Worm (Caenorhabditis elegans) whole organism, midembryonic: ENCODE data around the gene tmed-1.

Experiments
- T22C8.4 ChIP-seq: fragments of 200-800 bp; sonication (Bioruptor generic); IDR thresholded peaks from 2 replicates; pipeline ENCODE4 v1.3.6; 2022; ENCODE audit warnings: missing genetic modification characterization, missing compliant biosample characterization
- cog-1 ChIP-seq: sonication (generic microtip); optimal IDR thresholded peaks from 2 replicates; lab custom pipeline; 2016; ENCODE audit warnings: missing genetic modification characterization, missing compliant biosample characterization
- flt-1 ChIP-seq: fragments of 200-800 bp; sonication (Bioruptor generic); IDR thresholded peaks from 2 replicates; pipeline ENCODE4 v1.3.6; 2022; ENCODE audit warnings: missing genetic modification characterization, missing compliant biosample characterization
- klf-2 ChIP-seq: fragments of 200-800 bp; sonication (Bioruptor generic); conservative IDR thresholded peaks from 2 replicates; pipeline ENCODE4 v1.3.6; 2022; ENCODE audit warnings: missing genetic modification reagents, missing genetic modification characterization, missing compliant biosample characterization
- med-1 ChIP-seq: sonication (generic microtip); optimal IDR thresholded peaks from 2 replicates; lab custom pipeline; 2017; ENCODE audit warnings: missing genetic modification characterization, mild to moderate bottlenecking, missing compliant biosample characterization, antibody characterized with exemption, missing genetic modification reagents; ENCODE audit not compliant: insufficient read depth
- ref-1 ChIP-seq: fragments of 200-800 bp; sonication (Bioruptor generic); conservative IDR thresholded peaks from 2 replicates; pipeline ENCODE4 v1.3.6; 2022; ENCODE audit warnings: missing genetic modification reagents, missing genetic modification characterization, missing compliant biosample characterization
- tab-1 ChIP-seq: fragments of 200-800 bp; sonication (Bioruptor generic); IDR thresholded peaks from 2 replicates; pipeline ENCODE4 v1.3.6; 2022; ENCODE audit warnings: missing genetic modification characterization, missing compliant biosample characterization
- ztf-23 ChIP-seq: fragments of 200-800 bp; sonication (Bioruptor generic); IDR thresholded peaks from 2 replicates; pipeline ENCODE4 v1.3.6; 2022; ENCODE audit warnings: missing genetic modification reagents, missing genetic modification characterization, missing compliant biosample characterization
- ztf-29 ChIP-seq: fragments of 200-800 bp; sonication (Bioruptor generic); IDR thresholded peaks from 2 replicates; pipeline ENCODE4 v1.3.6; 2022; ENCODE audit warnings: missing genetic modification reagents, missing genetic modification characterization, missing compliant biosample characterization

The tmed-1 gene

DNA sequence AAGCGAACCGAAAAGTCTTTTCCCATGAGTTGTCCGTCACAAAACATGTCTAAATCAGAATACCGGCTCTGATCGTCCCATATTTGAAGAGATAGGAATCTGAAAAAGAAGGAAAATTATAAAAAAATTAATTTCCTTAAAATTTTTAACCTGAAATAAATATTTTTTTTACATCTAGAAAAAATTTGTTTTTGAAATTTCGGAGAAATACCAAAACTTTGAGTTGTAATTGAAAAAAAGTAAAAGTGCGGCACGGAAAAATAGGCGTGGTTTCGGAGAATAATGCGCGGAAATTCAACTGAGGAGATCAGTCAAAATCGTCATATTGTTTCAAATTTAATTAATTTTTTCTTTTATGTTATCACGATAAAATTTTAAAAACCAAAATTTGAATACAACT is 11.6 kb upstream of the tmed-1 start, which contains the start of gene F11A10.6:
F11A10.6 (minus strand) TSS at position 101 of the 400 bp plus-strand sequence.
- TF ChIP-seq T22C8.4 (GFP tag; lab: Robert Waterston, UW) (no peak), med-1 (GFP tag; lab: Kevin White, UChicago) (no peak), tab-1 (GFP tag; lab: Robert Waterston, UW) (no peak)

DNA sequence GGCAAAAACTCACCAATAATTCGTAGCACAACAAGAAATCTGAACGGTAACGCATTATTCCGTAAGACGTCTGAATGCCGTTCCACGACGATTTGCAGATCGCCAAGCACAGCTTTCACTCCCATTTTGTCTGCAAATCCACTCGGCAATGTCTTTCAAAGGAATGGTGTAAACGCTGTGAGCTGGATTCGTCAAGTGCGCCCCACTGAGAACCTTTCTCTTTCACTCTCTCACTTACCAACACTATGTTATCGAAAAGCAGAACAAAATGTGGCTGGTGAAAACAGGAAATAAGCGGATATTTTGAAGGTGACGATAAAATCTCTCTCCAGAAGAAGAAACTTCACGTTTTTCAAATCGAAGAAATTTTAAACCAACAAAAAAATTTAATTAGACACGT is 10.9 kb upstream of the tmed-1 start:
- TF ChIP-seq T22C8.4 (GFP tag; lab: Robert Waterston, UW) (no peak), tab-1 (GFP tag; lab: Robert Waterston, UW) (no peak), klf-2 (GFP tag; lab: Robert Waterston, UW) (no peak), flt-1 (no peak), med-1 (GFP tag; lab: Kevin White, UChicago) (no peak), ref-1 (no peak), ztf-29 (GFP tag; lab: Robert Waterston, UW) (no peak), ztf-23 (GFP tag; lab: Robert Waterston, UW) (no peak), cog-1 (no peak)

DNA sequence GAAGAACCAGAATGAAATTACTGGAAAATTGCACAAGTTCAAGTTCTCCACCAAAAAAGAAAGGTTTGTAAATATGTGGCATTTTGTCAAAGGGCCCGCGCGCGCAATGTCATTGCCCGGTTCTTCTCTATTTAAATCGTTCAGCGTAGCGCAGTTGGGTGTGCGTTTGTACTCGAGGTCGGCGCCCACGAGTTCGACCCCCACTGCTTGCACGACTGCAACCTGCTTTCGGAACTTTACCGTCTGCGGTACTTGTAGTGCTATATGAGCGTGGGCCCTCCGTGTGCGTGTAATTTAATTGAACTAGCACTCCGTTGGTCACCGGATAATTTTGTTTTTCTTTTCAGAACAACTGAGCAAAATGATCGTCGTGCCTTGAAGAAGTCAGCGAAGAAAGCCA is 8.5 kb upstream of the tmed-1 start:
- TF ChIP-seq tab-1 (GFP tag; lab: Robert Waterston, UW) (peak; percentile 84), ztf-23 (GFP tag; lab: Robert Waterston, UW) (peak; percentile 77), ztf-29 (GFP tag; lab: Robert Waterston, UW) (peak; percentile 67), ref-1 (peak; percentile 56; the same call in 1 of the 2 replicates), med-1 (GFP tag; lab: Kevin White, UChicago) (peak; percentile 50), T22C8.4 (GFP tag; lab: Robert Waterston, UW) (peak; percentile 57; the same call in 1 of the 2 replicates), klf-2 (GFP tag; lab: Robert Waterston, UW) (peak; percentile 15; the same call in 1 of the 2 replicates), flt-1 (peak; percentile 78), cog-1 (peak; percentile 37)

DNA sequence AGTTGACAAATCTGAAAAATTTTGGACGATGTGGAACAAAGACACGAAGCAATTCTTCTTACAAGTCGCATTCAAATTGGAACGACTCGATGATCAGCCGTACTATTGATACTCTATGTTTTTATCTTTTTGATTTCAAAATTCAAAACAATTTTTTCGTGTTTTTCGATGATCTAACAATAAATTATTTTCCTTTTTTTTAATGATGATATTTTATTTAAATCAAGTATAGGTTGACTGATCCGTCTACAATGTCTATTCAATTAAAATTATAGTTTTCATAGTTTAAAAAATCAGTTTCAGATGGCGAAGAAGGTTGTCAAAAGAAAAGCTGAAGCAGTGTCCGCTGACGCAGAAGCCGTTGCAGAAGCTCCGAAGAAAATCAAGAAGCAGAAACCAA is 7.2 kb upstream of the tmed-1 start, which contains the start of gene rbm-34:
rbm-34 (plus strand) TSS at position 301 of the 400 bp plus-strand sequence.
- no peak for TF ChIP-seq ztf-23 (GFP tag; lab: Robert Waterston, UW)
- TF ChIP-seq med-1 (GFP tag; lab: Kevin White, UChicago), result no peak
- TF ChIP-seq ztf-29 (GFP tag; lab: Robert Waterston, UW), result no peak
- TF ChIP-seq cog-1, result no peak
- TF ChIP-seq tab-1 (GFP tag; lab: Robert Waterston, UW), result no peak
- no peak for TF ChIP-seq ref-1
- no peak for TF ChIP-seq klf-2 (GFP tag; lab: Robert Waterston, UW)
- TF ChIP-seq flt-1, result no peak
- no peak for TF ChIP-seq T22C8.4 (GFP tag; lab: Robert Waterston, UW)

DNA sequence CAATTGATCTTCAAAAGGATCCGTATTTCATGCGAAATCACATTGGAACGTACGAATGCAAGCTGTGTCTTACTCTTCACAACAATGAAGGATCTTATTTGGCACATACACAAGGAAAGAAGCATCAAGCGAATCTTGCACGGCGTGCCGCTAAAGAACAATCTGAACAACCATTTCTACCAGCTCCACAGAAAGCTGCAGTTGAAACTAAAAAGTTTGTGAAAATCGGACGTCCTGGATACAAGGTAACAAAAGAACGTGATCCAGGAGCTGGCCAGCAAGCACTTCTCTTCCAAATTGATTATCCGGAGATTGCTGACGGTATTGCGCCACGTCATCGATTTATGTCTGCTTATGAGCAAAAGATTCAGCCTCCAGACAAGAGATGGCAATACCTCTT is 6.6 kb upstream of the tmed-1 start:
- no peak for TF ChIP-seq ztf-23 (GFP tag; lab: Robert Waterston, UW)
- no peak for TF ChIP-seq ref-1
- no peak for TF ChIP-seq cog-1
- TF ChIP-seq tab-1 (GFP tag; lab: Robert Waterston, UW), result no peak
- no peak for TF ChIP-seq flt-1
- TF ChIP-seq klf-2 (GFP tag; lab: Robert Waterston, UW), result no peak
- no peak for TF ChIP-seq ztf-29 (GFP tag; lab: Robert Waterston, UW)
- no peak for TF ChIP-seq T22C8.4 (GFP tag; lab: Robert Waterston, UW)

DNA sequence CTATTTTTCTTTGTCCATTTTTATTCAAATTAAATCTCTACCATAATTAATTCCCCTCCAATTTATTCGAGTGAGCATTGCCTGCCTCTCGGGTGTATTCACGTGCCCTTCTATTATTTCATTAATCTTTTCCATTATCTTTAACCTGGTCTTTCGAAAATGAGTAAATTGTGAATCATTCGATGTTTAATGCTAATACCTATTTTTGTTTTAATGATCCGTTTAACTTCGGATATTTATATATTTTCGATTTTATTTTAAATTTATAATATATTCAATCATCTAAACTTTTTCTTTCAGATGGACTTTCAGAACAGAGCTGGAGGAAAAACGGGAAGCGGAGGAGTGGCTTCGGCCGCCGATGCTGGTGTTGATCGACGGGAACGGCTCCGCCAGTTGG is 6.2 kb upstream of the tmed-1 start, which contains the start of gene repo-1:
repo-1 (plus strand) TSS at position 301 of the 400 bp plus-strand sequence.
- TF ChIP-seq cog-1 (no peak), tab-1 (GFP tag; lab: Robert Waterston, UW) (no peak), med-1 (GFP tag; lab: Kevin White, UChicago) (no peak), T22C8.4 (GFP tag; lab: Robert Waterston, UW) (no peak), flt-1 (no peak), ztf-29 (GFP tag; lab: Robert Waterston, UW) (no peak), ztf-23 (GFP tag; lab: Robert Waterston, UW) (no peak), klf-2 (GFP tag; lab: Robert Waterston, UW) (no peak), ref-1 (no peak)

DNA sequence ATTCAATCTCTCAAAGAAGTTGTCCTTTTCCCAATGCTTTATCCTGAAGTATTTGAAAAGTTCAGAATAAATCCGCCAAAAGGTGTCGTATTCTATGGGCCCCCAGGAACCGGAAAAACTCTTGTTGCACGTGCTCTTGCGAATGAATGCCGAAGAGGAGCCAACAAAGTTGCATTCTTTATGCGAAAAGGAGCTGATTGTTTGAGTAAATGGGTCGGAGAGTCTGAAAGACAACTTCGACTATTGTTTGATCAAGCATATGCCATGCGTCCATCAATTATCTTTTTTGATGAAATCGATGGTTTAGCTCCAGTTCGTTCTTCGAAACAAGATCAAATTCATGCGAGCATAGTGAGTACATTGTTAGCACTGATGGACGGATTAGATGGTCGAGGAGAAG is 2.8 kb upstream of the tmed-1 start:
- no peak for TF ChIP-seq ztf-29 (GFP tag; lab: Robert Waterston, UW)

DNA sequence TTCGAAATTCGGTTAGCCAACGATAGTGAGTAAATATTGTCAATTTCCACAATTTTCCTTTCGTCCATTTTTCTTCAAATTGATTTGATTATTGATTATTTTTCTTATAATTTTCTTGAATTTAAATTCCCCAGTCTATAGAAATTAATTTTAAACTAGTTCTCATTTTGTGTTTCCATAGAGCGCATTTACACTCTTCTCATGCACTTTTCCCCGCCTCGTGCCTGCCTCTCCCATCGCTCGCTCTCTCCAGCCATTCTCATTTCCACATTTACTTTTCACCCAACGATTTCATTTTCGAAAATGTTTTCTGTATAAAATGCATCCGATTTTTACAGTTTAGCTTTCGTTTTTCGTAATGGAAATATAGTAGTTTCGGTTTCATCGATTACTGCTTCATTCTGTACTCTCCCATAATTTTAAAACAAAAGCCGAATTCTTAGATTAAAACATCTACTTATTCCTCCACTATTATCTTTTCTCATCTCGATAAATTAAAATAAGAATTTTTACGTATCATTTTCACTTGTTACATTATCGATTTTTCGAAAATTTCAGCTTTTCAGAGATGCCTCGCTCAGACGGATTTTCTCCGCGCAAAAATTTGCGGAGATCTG is 1.1 kb upstream of the tmed-1 start, which contains the start of gene lex-1:
lex-1 (plus strand) TSS at position 567 of the 617 bp plus-strand sequence.
- TF ChIP-seq ztf-29 (GFP tag; lab: Robert Waterston, UW) (no peak), klf-2 (GFP tag; lab: Robert Waterston, UW) (no peak)

DNA sequence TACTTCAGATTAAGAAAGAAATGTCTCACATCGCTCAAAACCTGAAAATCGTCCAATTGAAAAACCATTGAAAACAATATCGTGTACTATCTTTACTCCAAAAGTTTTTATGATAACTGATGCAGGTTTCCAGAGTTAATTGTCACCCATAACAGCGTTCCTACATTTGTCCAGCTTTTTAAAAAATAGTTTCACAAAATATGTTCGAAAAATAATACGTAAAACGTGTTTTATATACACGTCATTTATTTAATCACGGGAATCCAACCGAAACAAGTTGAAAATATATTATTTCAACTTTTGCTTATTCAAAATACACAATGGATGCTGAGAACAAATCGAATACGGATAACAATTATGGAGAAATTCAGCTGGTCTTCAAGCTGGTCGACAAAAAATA is 2.5 kb downstream of the tmed-1 start, which contains the start of gene K08E4.7:
K08E4.7 (plus strand) TSS at position 301 of the 400 bp plus-strand sequence.
- TF ChIP-seq med-1 (GFP tag; lab: Kevin White, UChicago), result no peak
- TF ChIP-seq ref-1, result no peak
- no peak for TF ChIP-seq T22C8.4 (GFP tag; lab: Robert Waterston, UW)
- no peak for TF ChIP-seq klf-2 (GFP tag; lab: Robert Waterston, UW)
- TF ChIP-seq ztf-23 (GFP tag; lab: Robert Waterston, UW), result no peak
- no peak for TF ChIP-seq cog-1

DNA sequence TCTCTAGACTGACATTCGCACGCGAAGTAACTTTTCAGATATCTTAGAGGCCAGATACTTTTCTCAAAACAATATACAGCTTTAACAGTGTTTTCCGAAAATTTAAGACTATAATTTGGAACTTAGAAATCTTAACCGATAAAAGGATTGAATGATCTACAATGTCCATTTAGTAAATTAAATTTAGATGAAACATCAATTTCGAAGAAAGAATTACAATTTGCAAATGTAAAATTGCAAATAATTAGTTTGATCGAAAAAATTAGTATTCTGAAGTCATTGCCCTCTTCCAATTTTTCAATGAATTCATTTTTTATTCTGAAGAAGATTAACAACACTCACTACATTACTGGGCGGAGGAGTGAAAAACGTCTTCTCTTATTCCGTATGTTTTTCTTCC is 9.4 kb downstream of the tmed-1 start, which contains the start of gene bath-37:
bath-37 (plus strand) TSS at position 301 of the 400 bp plus-strand sequence.
- TF ChIP-seq ztf-23 (GFP tag; lab: Robert Waterston, UW) (no peak), cog-1 (no peak), med-1 (GFP tag; lab: Kevin White, UChicago) (no peak), klf-2 (GFP tag; lab: Robert Waterston, UW) (no peak), ztf-29 (GFP tag; lab: Robert Waterston, UW) (no peak), T22C8.4 (GFP tag; lab: Robert Waterston, UW) (no peak)
